Worm (Caenorhabditis elegans) whole organism, early embryonic: ENCODE measurements around the gene idpa-2.

Experiments used
- aly-1 ChIP-seq: sonication (generic microtip); optimal IDR thresholded peaks from 2 replicates; lab custom pipeline; 2016; ENCODE audit warnings: missing genetic modification characterization, missing compliant biosample characterization
- ama-1 ChIP-seq: fragments of 150-350 bp; optimal IDR thresholded peaks from 2 replicates; lab custom pipeline; 2014
- ceh-13 ChIP-seq: fragments of 200-800 bp; sonication (Bioruptor generic); optimal IDR thresholded peaks from 2 replicates; lab custom pipeline; 2018; ENCODE audit warnings: mild to moderate bottlenecking, missing genetic modification characterization, missing compliant biosample characterization
- flt-1 ChIP-seq: fragments of 200-800 bp; sonication (Bioruptor generic); IDR thresholded peaks from 2 replicates; pipeline ENCODE4 v1.3.6; 2022; ENCODE audit warnings: missing genetic modification characterization, missing compliant biosample characterization
- hmbx-1 ChIP-seq: sonication (generic microtip); optimal IDR thresholded peaks from 2 replicates; lab custom pipeline; 2016; ENCODE audit warnings: mild to moderate bottlenecking, missing genetic modification characterization, missing compliant biosample characterization
- hmg-4 ChIP-seq: fragments of 200-800 bp; sonication (Bioruptor generic); optimal IDR thresholded peaks from 2 replicates; lab custom pipeline; 2018; ENCODE audit warnings: mild to moderate bottlenecking, missing genetic modification characterization, missing compliant biosample characterization
- hnd-1 ChIP-seq: sonication (generic microtip); optimal IDR thresholded peaks from 2 replicates; lab custom pipeline; 2016; ENCODE audit warnings: missing genetic modification characterization, missing compliant biosample characterization
- pes-1 ChIP-seq: fragments of 200-800 bp; sonication (Bioruptor generic); IDR thresholded peaks from 2 replicates; pipeline ENCODE4 v1.3.6; 2022; ENCODE audit warnings: missing genetic modification reagents, missing genetic modification characterization, missing compliant biosample characterization
- tbx-11 ChIP-seq: fragments of 200-800 bp; sonication (Bioruptor generic); IDR thresholded peaks from 2 replicates; pipeline ENCODE4 v1.3.6; 2022; ENCODE audit warnings: missing genetic modification characterization, missing compliant biosample characterization
- tbx-37 ChIP-seq: fragments of 200-800 bp; sonication (Bioruptor generic); conservative IDR thresholded peaks from 2 replicates; pipeline ENCODE4 v1.3.6; 2022; ENCODE audit warnings: missing genetic modification reagents, missing genetic modification characterization, missing compliant biosample characterization

ce11 chrII:8822711-8823110 lies 30.2 kb upstream of the idpa-2 start:
- TF ChIP-seq pes-1 (GFP tag; lab: Robert Waterston, UW) (no peak), ceh-13 (GFP tag; lab: Kevin White, UChicago) (no peak), flt-1 (GFP tag; lab: Robert Waterston, UW) (no peak), ama-1 (lab: Kevin White, UChicago) (no peak), hmbx-1 (tag; lab: Kevin White, UChicago) (no peak), hnd-1 (no peak), tbx-11 (GFP tag; lab: Robert Waterston, UW) (no peak), tbx-37 (GFP tag; lab: Robert Waterston, UW) (no peak), aly-1 (tag; lab: Kevin White, UChicago) (no peak), hmg-4 (GFP tag; lab: Kevin White, UChicago) (no peak)
